Fruit fly (Drosophila melanogaster): Measurements from ENCODE around the gene CG4080.

CG4080 gene

dm6 chr3L:9373374-9374004 is 25.5 kb downstream of the CG4080 start (continued):
- TF ChIP-seq Sox100B (GFP tag; optimal IDR thresholded peaks at IDR 0.05) (peak; percentile 72), HLH4C (GFP tag; IDR thresholded peaks at IDR 0.05; ENCODE audit: partially characterized antibody) (no peak), CG11695 (GFP tag; IDR thresholded peaks at IDR 0.05) (peak; percentile 89), gcm2 (GFP tag; optimal IDR thresholded peaks at IDR 0.05) (no peak), Pdp1 (GFP tag; optimal IDR thresholded peaks at IDR 0.05) (peak in 1 of 2 experiments; percentile 19), Rfx (GFP tag; IDR thresholded peaks at IDR 0.05) (peak; percentile 86), CG16863 (GFP tag; optimal IDR thresholded peaks at IDR 0.05) (peak; percentile 13), prd (optimal IDR thresholded peaks at IDR 0.05) (no peak), prd (GFP tag; IDR thresholded peaks at IDR 0.05) (peak; percentile 60), CG34376 (GFP tag; optimal IDR thresholded peaks at IDR 0.05) (peak; percentile 18), amos (GFP tag; IDR thresholded peaks at IDR 0.05; ENCODE audit: partially characterized antibody) (no peak), Taf1 (GFP tag; IDR thresholded peaks at IDR 0.05) (peak; percentile 56; the same call in 1 of the 2 replicates), tgo (GFP tag; IDR thresholded peaks at IDR 0.05) (peak; percentile 67; the same call in 2 of the 3 replicates), az2 (GFP tag; optimal IDR thresholded peaks at IDR 0.05) (peak; percentile 66), chm (GFP tag; IDR thresholded peaks at IDR 0.05) (peak; percentile 57; the same call in 1 of the 2 replicates), CG14965 (GFP tag; optimal IDR thresholded peaks at IDR 0.05; ENCODE audit: borderline replicate concordance) (no peak), Myb (GFP tag; optimal IDR thresholded peaks at IDR 0.05) (no peak), CG1024 (GFP tag; IDR thresholded peaks at IDR 0.05) (0 out of 2 replicates have a peak, but pooled peaks have one; percentile 32), CG4424 (GFP tag; optimal IDR thresholded peaks at IDR 0.05) (peak; percentile 81), pho (GFP tag; optimal IDR thresholded peaks at IDR 0.05) (no peak), vnd (GFP tag; IDR thresholded peaks at IDR 0.05; ENCODE audit: partially characterized antibody) (no peak), CG12942 (GFP tag; optimal IDR thresholded peaks at IDR 0.05) (no peak), Ravus (GFP tag; IDR thresholded peaks at IDR 0.05) (peak; percentile 26; the same call in 1 of the 2 replicates), Jarid2 (GFP tag; optimal IDR thresholded peaks at IDR 0.05) (peak; percentile 9), caup (GFP tag; optimal IDR thresholded peaks at IDR 0.05; ENCODE audit: severe bottlenecking) (peak; percentile 54), BEAF-32 (GFP tag; optimal IDR thresholded peaks at IDR 0.05) (no peak), gsb-n (tag; optimal IDR thresholded peaks at IDR 0.05) (peak; percentile 26), D (optimal IDR thresholded peaks at IDR 0.05) (no peak), D (GFP tag; optimal IDR thresholded peaks at IDR 0.05) (peak; percentile 66), CG17186 (GFP tag; optimal IDR thresholded peaks at IDR 0.05) (no peak), Doc3 (GFP tag; IDR thresholded peaks at IDR 0.05; ENCODE audit: partially characterized antibody) (peak; percentile 45; the same call in 2 of the 3 replicates), CG8388 (GFP tag; optimal IDR thresholded peaks at IDR 0.05) (peak; percentile 67), CG1603 (tag; optimal IDR thresholded peaks at IDR 0.05) (no peak), CG7372 (GFP tag; IDR thresholded peaks at IDR 0.05) (peak; percentile 28; the same call in 1 of the 2 replicates), Aef1 (GFP tag; IDR thresholded peaks at IDR 0.05) (peak; percentile 45), Dad (GFP tag; optimal IDR thresholded peaks at IDR 0.05) (no peak), unpg (GFP tag; optimal IDR thresholded peaks at IDR 0.05) (peak; percentile 80), Atf6 (GFP tag; IDR thresholded peaks at IDR 0.05) (peak; percentile 62), bsh (GFP tag; optimal IDR thresholded peaks at IDR 0.05) (peak; percentile 39 to 81), CG17568 (GFP tag; optimal IDR thresholded peaks at IDR 0.05) (no peak), fd64A (GFP tag; optimal IDR thresholded peaks at IDR 0.05) (no peak), hb (GFP tag; IDR thresholded peaks at IDR 0.05; ENCODE audit: partially characterized antibody) (no peak), CG11504 (tag; optimal IDR thresholded peaks at IDR 0.05) (peak; percentile 74), scrt (GFP tag; optimal IDR thresholded peaks at IDR 0.05) (peak; percentile 94), Chrac-16 (GFP tag; optimal IDR thresholded peaks at IDR 0.05) (peak; percentile 17), Nf-YA (GFP tag; IDR thresholded peaks at IDR 0.05) (peak; percentile 28; the same call in 1 of the 2 replicates), maf-S (GFP tag; optimal IDR thresholded peaks at IDR 0.05) (no peak), E2f1 (GFP tag; IDR thresholded peaks at IDR 0.05) (peak; percentile 73), lola (GFP tag; optimal IDR thresholded peaks at IDR 0.05) (peak in 1 of 3 experiments; percentile 63)

All from whole organism, embryonic.